Worm (Caenorhabditis elegans) whole organism, L3 larva: ENCODE measurements around the gene ptp-3.

Experiments used
- aly-2 ChIP-seq: fragments of 150-350 bp; optimal IDR thresholded peaks from 2 replicates; lab custom pipeline; 2014; ENCODE audit warnings: missing biosample characterization, missing genetic modification characterization
- nhr-11 ChIP-seq: fragments of 150-350 bp; optimal IDR thresholded peaks from 2 replicates; lab custom pipeline; 2014; ENCODE audit warnings: missing biosample characterization, missing genetic modification characterization
- sea-2 ChIP-seq: fragments of 150-350 bp; sonication (generic microtip); optimal IDR thresholded peaks from 4 replicates; lab custom pipeline; 2014; ENCODE audit warnings: missing biosample characterization, missing genetic modification reagents, missing genetic modification characterization
- skn-1 ChIP-seq: fragments of 150-350 bp; optimal IDR thresholded peaks from 2 replicates; lab custom pipeline; 2014; ENCODE audit warnings: missing biosample characterization, missing genetic modification characterization

- TF ChIP-seq skn-1 (tag; lab: Kevin White, UChicago) (no peak), nhr-11 (tag; lab: Kevin White, UChicago) (no peak), aly-2 (tag; lab: Kevin White, UChicago) (no peak), sea-2 (GFP tag; lab: Kevin White, UChicago) (no peak)
Measured at ce11 chrII:11016435-11016834, 41.1 kb downstream of the ptp-3 start.
